Fruit fly (Drosophila melanogaster) ovary, adult (tissue): ENCODE data around the gene CG9922.
A peak's percentile ranks its signal among the peaks of the same experiment; 100 is the strongest.

Experiments used
- CG17801 ChIP-seq: fragments of 200-800 bp; optimal IDR thresholded peaks from 2 replicates; lab custom pipeline; 2019; ENCODE audit warnings: missing biosample characterization, mild to moderate bottlenecking, missing genetic modification characterization, moderate library complexity; ENCODE audit not compliant: partially characterized antibody

The CG9922 gene

DNA sequence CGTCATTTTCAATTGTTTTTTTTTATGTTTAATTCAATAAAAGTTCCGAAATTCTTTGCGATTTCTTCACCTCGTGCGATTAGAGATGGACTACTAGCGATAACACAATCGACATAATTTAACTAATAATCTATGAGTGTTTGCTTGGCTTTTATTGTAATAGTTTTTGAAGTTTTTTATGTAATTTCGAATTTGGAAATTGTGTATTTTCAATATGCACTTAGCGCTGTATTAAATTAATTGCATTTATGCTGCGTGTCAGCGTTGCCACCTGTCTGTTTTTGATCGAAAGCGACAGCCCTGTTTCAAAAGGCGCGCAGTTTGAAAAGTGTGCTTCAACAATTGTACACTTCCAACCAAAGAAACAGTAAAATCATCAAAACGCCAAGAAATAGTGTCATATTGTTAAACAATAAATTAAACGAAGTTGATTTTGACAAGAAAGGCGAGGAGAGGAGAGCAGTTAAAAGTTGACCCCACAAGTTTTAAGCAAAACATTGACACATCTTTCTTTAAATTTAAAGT is at the start of gene CG9922:
Gene CG9922, minus strand, starts transcription at position 475 of the 525 bp plus-strand sequence.
- TF ChIP-seq CG17801: peak; percentile 22

dm6 chr3R:14085555-14085954 is 49.4 kb upstream of the CG9922 start:
- no peak for TF ChIP-seq CG17801

- no peak for TF ChIP-seq CG17801
These were observed 45.3 kb upstream of the CG9922 start for dm6 chr3R:14081526-14081925.

DNA sequence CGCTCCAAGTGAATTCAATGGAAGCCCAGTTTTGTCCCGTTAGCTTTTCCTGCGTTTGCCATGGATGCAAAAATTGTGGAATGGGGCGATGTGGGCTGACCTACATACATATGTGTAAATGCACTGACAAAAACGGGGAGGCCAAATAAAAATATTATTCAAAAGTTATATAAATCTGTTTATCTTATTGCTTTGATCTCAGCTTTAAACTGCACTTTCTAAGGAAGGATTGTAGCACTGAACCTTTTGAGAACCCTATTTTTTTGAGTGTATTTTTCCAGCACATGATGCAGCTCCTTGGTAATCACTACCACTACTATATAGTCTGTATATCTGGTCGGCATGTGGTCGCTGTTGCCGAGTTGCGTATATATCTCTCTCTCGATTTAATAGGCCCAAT is 40.8 kb upstream of the CG9922 start:
- no peak for TF ChIP-seq CG17801

dm6 chr3R:14070664-14071063 is 34.5 kb upstream of the CG9922 start:
- TF ChIP-seq CG17801: no peak

DNA sequence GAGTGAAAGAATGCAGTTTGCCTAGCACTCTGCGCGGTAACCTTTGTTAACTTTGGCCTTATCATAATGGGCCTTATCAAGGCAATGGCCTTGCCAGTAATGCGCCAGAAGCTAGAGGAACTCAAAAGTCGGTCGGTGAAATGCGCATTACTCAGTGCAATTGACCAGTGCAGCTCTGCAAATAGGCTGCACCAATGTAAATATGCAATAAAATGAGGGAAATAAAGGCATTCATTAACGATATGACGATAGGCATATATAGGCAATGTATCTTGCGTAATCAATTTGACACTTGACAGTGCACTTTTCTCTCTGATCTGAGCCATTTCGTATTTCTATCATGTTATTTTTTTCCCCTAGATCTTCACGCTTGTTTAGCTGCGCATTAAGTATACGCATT is 33.9 kb upstream of the CG9922 start:
- TF ChIP-seq CG17801: no peak

- TF ChIP-seq CG17801: no peak
These were observed 31.9 kb upstream of the CG9922 start for dm6 chr3R:14067904-14068636.

DNA sequence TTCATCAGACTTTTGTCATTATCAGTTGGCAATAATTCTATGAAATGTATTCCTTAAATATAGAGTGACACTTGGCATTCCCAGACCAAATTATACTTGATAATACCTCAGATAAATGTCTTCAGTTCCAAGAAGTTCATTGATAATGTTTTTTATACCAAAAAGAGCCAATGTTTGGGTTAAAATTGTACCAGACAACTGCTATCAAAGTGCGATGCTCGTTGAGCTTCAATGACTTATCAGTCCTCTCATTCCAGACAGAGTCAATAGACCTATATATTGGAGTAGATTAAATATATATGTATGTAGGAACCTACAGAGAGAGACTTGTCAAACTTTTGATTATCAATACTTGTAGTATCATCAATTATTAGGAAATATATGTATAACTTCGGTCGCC is 29.0 kb upstream of the CG9922 start:
- no peak for TF ChIP-seq CG17801

DNA sequence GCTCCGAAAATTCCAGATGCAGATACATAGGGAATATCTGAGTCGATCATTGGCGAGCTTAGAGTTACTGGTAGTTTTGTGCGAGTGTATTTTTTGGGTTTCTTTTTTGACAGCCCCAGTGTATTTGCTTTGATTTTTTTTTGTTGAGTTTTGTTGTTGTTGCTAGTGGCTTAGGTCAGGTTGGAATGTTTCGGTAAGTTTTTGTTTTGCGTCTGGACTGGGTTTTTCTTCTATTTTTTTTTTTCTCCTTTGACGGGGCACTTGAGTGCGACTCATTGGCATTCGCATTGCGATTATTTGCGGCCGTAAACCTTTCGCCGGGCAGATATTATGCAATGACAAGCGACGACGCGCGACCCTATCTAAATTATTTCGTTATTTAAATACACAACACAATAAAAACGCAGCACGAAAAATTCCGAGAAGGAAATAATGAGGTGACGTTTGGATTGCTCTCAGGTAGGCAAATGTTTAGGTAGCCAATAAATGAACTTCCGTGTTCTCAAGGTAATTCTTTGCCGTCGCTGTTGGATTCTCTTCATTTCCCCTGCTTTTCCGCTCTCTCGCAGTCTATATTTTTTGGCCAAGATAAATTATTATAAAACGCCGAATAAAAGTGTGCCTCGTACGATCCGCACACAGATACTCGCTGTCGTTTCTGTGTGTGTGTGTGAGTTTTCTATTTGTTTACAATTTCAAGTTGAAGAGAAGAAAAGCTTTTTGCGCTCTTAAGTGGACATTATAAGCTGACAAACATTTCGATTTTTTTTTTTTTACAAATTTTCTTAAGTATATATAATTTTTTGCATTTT is 28.2 kb upstream of the CG9922 start:
- TF ChIP-seq CG17801: peak; percentile 17

DNA sequence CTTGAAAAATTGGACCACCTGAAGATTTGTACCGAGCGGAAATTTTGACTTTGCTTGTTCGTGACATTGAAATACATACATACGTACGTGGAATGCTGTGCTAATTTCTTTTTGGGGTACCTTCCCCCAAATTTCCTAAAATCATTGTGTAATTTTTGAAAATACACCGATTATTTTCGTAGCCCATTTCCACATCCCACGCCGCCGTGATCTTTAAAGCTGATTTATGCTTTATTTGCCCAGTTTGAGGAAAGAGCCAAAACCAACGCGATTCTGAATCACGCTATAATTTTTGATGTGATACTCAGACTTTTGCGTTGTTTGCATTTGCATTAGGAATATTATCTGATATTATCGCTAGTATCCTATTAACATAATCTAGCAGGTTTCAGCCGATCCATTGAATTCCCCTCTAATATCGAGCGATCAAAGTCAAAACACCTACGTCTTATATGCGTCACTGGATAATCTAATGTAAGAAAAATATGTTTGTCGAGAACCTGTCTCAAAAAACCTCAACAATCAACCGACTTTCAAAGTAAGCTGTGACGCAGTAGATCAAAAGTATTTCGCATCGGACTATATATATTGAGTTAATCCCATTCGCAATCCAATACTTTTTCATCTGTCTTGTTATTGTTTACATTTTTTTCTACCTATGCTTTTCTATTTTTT is 26.8 kb upstream of the CG9922 start:
- TF ChIP-seq CG17801: no peak

dm6 chr3R:14061988-14062868 is 26.0 kb upstream of the CG9922 start:
- no peak for TF ChIP-seq CG17801

DNA sequence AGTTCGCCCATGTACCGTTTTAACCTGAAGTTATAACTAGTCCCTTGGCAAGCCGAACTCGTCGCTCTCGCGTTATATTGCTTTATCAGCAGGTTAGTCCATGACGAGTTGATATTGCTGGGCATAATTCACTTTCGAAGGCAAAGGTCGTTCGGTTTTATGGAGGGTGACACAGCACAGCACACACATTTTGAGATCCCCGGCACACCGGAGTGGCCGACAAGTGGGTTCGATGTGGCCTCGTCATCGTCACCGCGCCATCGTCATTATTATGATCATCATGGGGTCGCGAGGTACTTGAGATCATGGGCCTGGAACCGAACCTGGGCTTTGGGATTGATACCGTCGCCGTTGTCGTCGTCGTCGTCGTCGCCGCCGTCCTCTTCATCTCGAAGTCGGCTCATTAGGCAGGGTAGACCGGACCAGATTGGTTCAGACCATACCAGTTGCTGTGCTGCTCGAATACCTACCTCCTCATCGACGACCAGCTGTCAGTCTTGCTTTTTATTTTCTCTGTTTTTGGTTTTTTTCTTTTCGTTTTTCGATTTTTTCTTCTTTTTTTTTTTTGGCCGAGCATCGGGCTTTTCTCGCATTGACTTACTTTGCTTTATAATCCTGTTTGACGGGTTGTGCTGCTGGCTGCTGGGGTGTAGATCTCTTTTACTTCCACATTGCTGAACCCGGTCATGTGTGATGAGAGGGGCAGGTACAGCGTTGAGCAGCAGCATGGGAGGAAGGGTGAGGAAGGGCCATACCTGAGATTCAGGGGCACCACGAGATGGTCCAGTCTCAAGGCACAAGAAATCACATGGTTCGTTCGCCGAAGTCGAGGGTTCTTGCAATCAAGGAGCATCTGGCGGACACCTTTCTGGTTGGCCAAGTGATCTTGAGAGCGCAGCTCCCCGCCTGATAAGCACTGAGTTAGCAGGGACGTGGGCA is 25.1 kb upstream of the CG9922 start:
- no peak for TF ChIP-seq CG17801

dm6 chr3R:14060399-14060798 is 24.2 kb upstream of the CG9922 start:
- TF ChIP-seq CG17801: no peak

DNA sequence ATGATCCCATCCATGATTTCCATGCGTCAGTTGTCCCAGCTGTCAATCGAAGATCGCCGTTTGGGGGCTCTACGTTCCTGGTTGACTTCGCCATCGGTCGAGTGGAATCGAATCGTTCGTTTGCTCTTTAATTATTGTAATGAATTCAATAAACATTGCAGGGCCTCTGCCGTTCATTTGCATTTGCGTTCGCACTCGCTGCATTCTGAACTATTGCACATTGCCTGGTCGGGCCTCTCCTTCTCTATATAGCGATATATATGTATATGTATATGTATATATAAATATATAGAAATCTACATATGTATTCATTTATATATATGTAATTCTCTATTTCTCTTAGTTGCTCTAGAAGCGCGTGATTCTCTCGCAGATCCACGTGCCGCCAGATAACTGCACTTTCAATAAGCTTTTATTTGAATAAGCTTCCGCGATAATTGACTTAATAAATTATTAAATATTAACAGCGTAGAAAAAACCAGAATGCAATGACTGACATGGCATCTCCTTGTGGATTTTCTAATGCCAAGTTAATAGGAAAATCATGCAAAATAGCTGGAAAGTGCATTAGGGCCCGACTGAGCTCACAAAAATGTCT is 23.6 kb upstream of the CG9922 start:
- TF ChIP-seq CG17801: no peak
